Fruit fly (Drosophila melanogaster) whole organism, embryonic: ENCODE data around the gene Tob.

Experiments
- CG10209 ChIP-seq: fragments of 200-800 bp; sonication (Bioruptor generic); optimal IDR thresholded peaks from 3 replicates; lab custom pipeline; 2017; ENCODE audit warnings: missing biosample characterization, mild to moderate bottlenecking, missing genetic modification characterization, missing genetic modification reagents
- CG10321 ChIP-seq: fragments of 200-800 bp; sonication (Bioruptor generic); IDR thresholded peaks from 2 replicates; pipeline ENCODE4 v1.3.6; 2022; ENCODE audit warnings: missing biosample characterization, missing genetic modification characterization
- CG12219 ChIP-seq: fragments of 200-800 bp; sonication (Bioruptor generic); optimal IDR thresholded peaks from 3 replicates; lab custom pipeline; 2018; ENCODE audit warnings: missing biosample characterization, mild to moderate bottlenecking, missing genetic modification characterization
- CG13775 ChIP-seq: fragments of 200-800 bp; sonication (Bioruptor generic); optimal IDR thresholded peaks from 3 replicates; lab custom pipeline; 2017; ENCODE audit warnings: missing biosample characterization, mild to moderate bottlenecking, missing genetic modification characterization
- CG15073 ChIP-seq: fragments of 200-800 bp; sonication (Bioruptor generic); optimal IDR thresholded peaks from 2 replicates; lab custom pipeline; 2016; ENCODE audit warnings: missing biosample characterization, missing genetic modification characterization
- CG15269 ChIP-seq: fragments of 200-800 bp; sonication (Bioruptor generic); optimal IDR thresholded peaks from 2 replicates; lab custom pipeline; 2018; ENCODE audit warnings: missing biosample characterization, mild to moderate bottlenecking, missing genetic modification characterization, moderate library complexity
- CG17385 ChIP-seq: fragments of 200-800 bp; sonication (Bioruptor generic); optimal IDR thresholded peaks from 3 replicates; lab custom pipeline; 2018; ENCODE audit warnings: missing biosample characterization, mild to moderate bottlenecking, missing genetic modification characterization
- CG17568 ChIP-seq: fragments of 200-800 bp; sonication (Bioruptor generic); optimal IDR thresholded peaks from 2 replicates; lab custom pipeline; 2018; ENCODE audit warnings: missing biosample characterization, mild to moderate bottlenecking, missing genetic modification characterization, moderate library complexity
- CG18262 ChIP-seq: fragments of 200-800 bp; optimal IDR thresholded peaks from 3 replicates; lab custom pipeline; 2019; ENCODE audit warnings: missing biosample characterization, mild to moderate bottlenecking, missing genetic modification characterization, moderate library complexity
- CG32532 ChIP-seq: fragments of 200-800 bp; sonication (Bioruptor generic); IDR thresholded peaks from 2 replicates; pipeline ENCODE4 v1.3.6; 2022; ENCODE audit warnings: missing biosample characterization, missing genetic modification characterization
- CG4404 ChIP-seq: fragments of 200-800 bp; sonication (Bioruptor generic); IDR thresholded peaks from 2 replicates; pipeline ENCODE4 v1.3.6; 2022; ENCODE audit warnings: missing biosample characterization, missing genetic modification characterization
- CG7556 ChIP-seq: fragments of 200-800 bp; sonication (Bioruptor generic); optimal IDR thresholded peaks from 2 replicates; lab custom pipeline; 2017; ENCODE audit warnings: missing biosample characterization, mild to moderate bottlenecking, missing genetic modification characterization
- CG9609 ChIP-seq: fragments of 200-800 bp; sonication (Bioruptor generic); optimal IDR thresholded peaks from 3 replicates; lab custom pipeline; 2016; ENCODE audit warnings: missing biosample characterization, missing genetic modification characterization
- Dad ChIP-seq: fragments of 200-800 bp; sonication (Bioruptor generic); optimal IDR thresholded peaks from 3 replicates; lab custom pipeline; 2016; ENCODE audit warnings: missing biosample characterization, missing genetic modification characterization
- Doc2 ChIP-seq: fragments of 200-800 bp; sonication (Bioruptor generic); IDR thresholded peaks from 2 replicates; pipeline ENCODE4 v1.3.6; 2022; ENCODE audit warnings: missing biosample characterization, missing genetic modification characterization
- E2f2 ChIP-seq: fragments of 200-800 bp; sonication (Bioruptor generic); IDR thresholded peaks from 2 replicates; pipeline ENCODE4 v1.3.6; 2022; ENCODE audit warnings: missing biosample characterization, missing genetic modification characterization
- Elba2 ChIP-seq: fragments of 200-800 bp; sonication (Bioruptor generic); optimal IDR thresholded peaks from 3 replicates; lab custom pipeline; 2016; ENCODE audit warnings: missing biosample characterization, missing genetic modification characterization
- HLH3B ChIP-seq: fragments of 200-800 bp; sonication (Bioruptor generic); IDR thresholded peaks from 2 replicates; pipeline ENCODE4 v1.3.6; 2022; ENCODE audit warnings: missing biosample characterization, missing genetic modification characterization
- Med ChIP-seq: fragments of 200-800 bp; sonication (Bioruptor generic); peaks from one replicate; lab custom pipeline; 2016; ENCODE audit warnings: missing biosample characterization, missing genetic modification characterization, mild to moderate bottlenecking, inconsistent platforms, moderate library complexity
- Mes4 ChIP-seq: fragments of 200-800 bp; sonication (Bioruptor generic); optimal IDR thresholded peaks from 2 replicates; lab custom pipeline; 2016; ENCODE audit warnings: missing biosample characterization, missing genetic modification characterization
- Nf-YB ChIP-seq: fragments of 200-800 bp; sonication (Bioruptor generic); optimal IDR thresholded peaks from 3 replicates; lab custom pipeline; 2019; ENCODE audit warnings: missing biosample characterization, mild to moderate bottlenecking, missing genetic modification characterization, moderate library complexity
- Ptx1 ChIP-seq: fragments of 200-800 bp; sonication (Bioruptor generic); IDR thresholded peaks from 2 replicates; pipeline ENCODE4 v1.3.6; 2022; ENCODE audit warnings: missing biosample characterization, missing genetic modification characterization
- Six4 ChIP-seq: fragments of 200-800 bp; sonication (Bioruptor generic); optimal IDR thresholded peaks from 2 replicates; lab custom pipeline; 2016; ENCODE audit warnings: missing biosample characterization, missing genetic modification characterization
- Tbp ChIP-seq: fragments of >200 bp; optimal IDR thresholded peaks from 2 replicates; lab custom pipeline; 2018; ENCODE audit warnings: missing biosample characterization, missing genetic modification characterization
- Trl ChIP-seq, 3 experiments: fragments of >200 bp in 2 of 3; fragments of 200-800 bp in 1 of 3; sonication (Bioruptor generic) in 1 of 3; optimal IDR thresholded peaks; 2 replicates in 1 of 3; 3 replicates in 2 of 3; lab custom pipeline; 2016 to 2017; ENCODE audit warnings: missing biosample characterization in 1 of 3, missing genetic modification characterization in 1 of 3
- ab ChIP-seq: fragments of 200-800 bp; sonication (Bioruptor generic); optimal IDR thresholded peaks from 2 replicates; lab custom pipeline; 2016; ENCODE audit warnings: missing biosample characterization, missing genetic modification characterization
- ara ChIP-seq: fragments of 200-800 bp; sonication (Bioruptor generic); IDR thresholded peaks from 2 replicates; pipeline ENCODE4 v1.3.6; 2022; ENCODE audit warnings: missing biosample characterization, missing genetic modification characterization
- bcd ChIP-seq: fragments of 200-800 bp; sonication (Bioruptor generic); optimal IDR thresholded peaks from 2 replicates; lab custom pipeline; 2017; ENCODE audit warnings: missing biosample characterization, mild to moderate bottlenecking, missing genetic modification characterization
- bowl ChIP-seq: fragments of 200-800 bp; sonication (Bioruptor generic); IDR thresholded peaks from 2 replicates; pipeline ENCODE4 v1.3.6; 2022; ENCODE audit warnings: missing biosample characterization, missing genetic modification characterization
- cg ChIP-seq: fragments of 200-800 bp; sonication (Bioruptor generic); optimal IDR thresholded peaks from 3 replicates; lab custom pipeline; 2019; ENCODE audit warnings: missing biosample characterization, mild to moderate bottlenecking, missing genetic modification characterization, moderate library complexity
- dan ChIP-seq: fragments of 200-800 bp; sonication (Bioruptor generic); IDR thresholded peaks from 2 replicates; pipeline ENCODE4 v1.3.6; 2022; ENCODE audit warnings: missing biosample characterization, missing genetic modification characterization
- fd102C ChIP-seq: fragments of 200-800 bp; sonication (Bioruptor generic); optimal IDR thresholded peaks from 2 replicates; lab custom pipeline; 2018; ENCODE audit warnings: missing biosample characterization, mild to moderate bottlenecking, missing genetic modification characterization, moderate library complexity
- fd3F ChIP-seq: fragments of 200-800 bp; sonication (Bioruptor generic); optimal IDR thresholded peaks from 2 replicates; lab custom pipeline; 2018; ENCODE audit warnings: missing biosample characterization, mild to moderate bottlenecking, missing genetic modification characterization, moderate library complexity
- fd96Cb ChIP-seq: fragments of 200-800 bp; sonication (Bioruptor generic); optimal IDR thresholded peaks from 2 replicates; lab custom pipeline; 2018; ENCODE audit warnings: missing biosample characterization, mild to moderate bottlenecking, missing genetic modification characterization, moderate library complexity
- gcm2 ChIP-seq: fragments of 200-800 bp; sonication (Bioruptor generic); optimal IDR thresholded peaks from 2 replicates; lab custom pipeline; 2016; ENCODE audit warnings: missing biosample characterization, missing genetic modification characterization
- h ChIP-seq: fragments of >200 bp; optimal IDR thresholded peaks from 2 replicates; lab custom pipeline; 2017
- hbn ChIP-seq: fragments of 200-800 bp; sonication (Bioruptor generic); IDR thresholded peaks from 2 replicates; pipeline ENCODE4 v1.3.6; 2022; ENCODE audit warnings: missing biosample characterization, missing genetic modification characterization; ENCODE audit not compliant: partially characterized antibody
- onecut ChIP-seq: fragments of 200-800 bp; sonication (Bioruptor generic); IDR thresholded peaks from 2 replicates; pipeline ENCODE4 v1.3.6; 2022; ENCODE audit warnings: missing biosample characterization, missing genetic modification characterization
- org-1 ChIP-seq: fragments of 200-800 bp; sonication (Bioruptor generic); optimal IDR thresholded peaks from 2 replicates; lab custom pipeline; 2017; ENCODE audit warnings: missing biosample characterization, missing genetic modification characterization
- peb ChIP-seq: fragments of 200-800 bp; sonication (Bioruptor generic); IDR thresholded peaks from 2 replicates; pipeline ENCODE4 v1.3.6; 2022; ENCODE audit warnings: missing biosample characterization, missing genetic modification characterization
- prd ChIP-seq, 3 experiments: fragments of >200 bp in 2 of 3; fragments of 200-800 bp in 1 of 3; sonication (Bioruptor generic) in 1 of 3; optimal IDR thresholded peaks in 2 of 3; IDR thresholded peaks in 1 of 3; 2 replicates in 2 of 3; 3 replicates in 1 of 3; pipeline versions ENCODE4 v1.3.6 to Lab custom; 2017 to 2022; ENCODE audit warnings: missing biosample characterization in 1 of 3, missing genetic modification characterization in 1 of 3
- pros ChIP-seq: fragments of 200-800 bp; sonication (Bioruptor generic); optimal IDR thresholded peaks from 3 replicates; lab custom pipeline; 2019; ENCODE audit warnings: missing biosample characterization, mild to moderate bottlenecking, missing genetic modification characterization, moderate library complexity
- run ChIP-seq: fragments of 200-800 bp; sonication (Bioruptor generic); optimal IDR thresholded peaks from 3 replicates; lab custom pipeline; 2018; ENCODE audit warnings: missing biosample characterization, mild to moderate bottlenecking, missing genetic modification characterization
- schlank ChIP-seq: fragments of 200-800 bp; sonication (Bioruptor generic); optimal IDR thresholded peaks from 2 replicates; lab custom pipeline; 2018; ENCODE audit warnings: missing biosample characterization, mild to moderate bottlenecking, missing genetic modification characterization
- sens ChIP-seq: fragments of 200-800 bp; sonication (Bioruptor generic); peaks from one replicate; lab custom pipeline; 2016; ENCODE audit warnings: missing biosample characterization, missing genetic modification characterization
- sima ChIP-seq: fragments of 200-800 bp; sonication (Bioruptor generic); optimal IDR thresholded peaks from 2 replicates; lab custom pipeline; 2016; ENCODE audit warnings: missing biosample characterization, missing genetic modification characterization
- unpg ChIP-seq: fragments of 200-800 bp; sonication (Bioruptor generic); optimal IDR thresholded peaks from 3 replicates; lab custom pipeline; 2018; ENCODE audit warnings: missing biosample characterization, mild to moderate bottlenecking, missing genetic modification characterization, moderate library complexity
- zfh2 ChIP-seq: fragments of 200-800 bp; sonication (Bioruptor generic); optimal IDR thresholded peaks from 2 replicates; lab custom pipeline; 2016; ENCODE audit warnings: missing biosample characterization, missing genetic modification characterization

The Tob gene

DNA sequence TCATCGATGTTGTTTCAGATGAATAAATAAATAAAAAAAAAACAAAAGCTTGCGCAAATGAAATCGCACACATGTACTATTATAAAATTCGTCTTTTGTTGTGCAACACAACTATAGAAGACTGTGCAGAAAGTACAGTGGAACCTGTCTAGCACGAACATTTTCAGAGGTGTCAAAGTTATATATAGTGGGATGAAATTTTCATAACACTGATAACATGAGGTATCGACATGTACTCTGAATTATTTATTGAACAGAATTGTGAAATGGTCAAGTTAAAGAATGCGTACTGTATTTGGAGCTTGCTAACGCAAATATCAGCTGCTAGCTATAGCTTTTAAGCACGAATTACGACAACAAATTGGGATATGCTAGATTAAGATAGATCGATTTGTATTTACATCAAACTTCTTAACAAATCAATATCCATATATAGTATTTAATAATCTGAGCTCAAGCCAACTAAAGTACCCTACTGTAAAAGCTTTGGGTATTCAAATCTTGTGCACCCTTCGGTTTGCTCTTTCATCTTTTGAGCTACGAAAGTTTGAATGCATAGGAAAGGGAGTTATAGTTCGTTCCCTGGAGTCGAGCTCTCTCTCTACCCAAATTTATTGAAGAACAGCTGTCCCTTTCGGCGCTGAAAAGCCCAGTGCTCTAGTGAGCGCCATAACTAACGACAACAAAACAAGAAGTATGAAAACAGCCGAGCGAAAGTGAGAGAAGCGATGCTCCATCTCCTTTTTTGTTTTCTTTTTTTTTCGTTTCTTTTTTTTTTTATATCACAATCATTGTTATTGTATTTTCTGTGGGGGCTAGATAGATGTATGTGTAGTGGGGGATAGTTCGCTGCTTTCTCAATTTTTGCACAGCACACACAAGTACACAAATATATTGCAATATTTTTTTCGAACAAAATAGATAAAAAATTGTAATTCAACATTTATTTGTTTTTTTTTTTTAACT is 833 bp downstream of the Tob start (continued):
- TF ChIP-seq CG4404 (GFP tag; lab: Robert Waterston, UW), result peak; percentile 71
- TF ChIP-seq fd3F (GFP tag; lab: Kevin White, UChicago), result peak; percentile 91
- TF ChIP-seq CG15073, result peak; percentile 36
- no peak for TF ChIP-seq hbn
- no peak for TF ChIP-seq cg
- TF ChIP-seq CG13775, result peak; percentile 74
- peak; percentile 89 for TF ChIP-seq Ptx1 (GFP tag; lab: Robert Waterston, UW)
- TF ChIP-seq Dad, result peak; percentile 77
- peak; percentile 93 for TF ChIP-seq zfh2
- TF ChIP-seq CG17385 (GFP tag; lab: Kevin White, UChicago), result peak; percentile 90
- peak; percentile 60 for TF ChIP-seq Nf-YB (GFP tag; lab: Kevin White, UChicago)
- peak; percentile 78 for TF ChIP-seq fd96Cb (tag; lab: Kevin White, UChicago)
- no peak for TF ChIP-seq prd (optimal IDR thresholded peaks at IDR 0.05; lab: Kevin White, UChicago)
- TF ChIP-seq prd (GFP tag; IDR thresholded peaks at IDR 0.05; lab: Robert Waterston, UW), result peak; percentile 88
- TF ChIP-seq bowl, result peak; percentile 62
- TF ChIP-seq onecut, result peak; percentile 79
- TF ChIP-seq HLH3B (GFP tag; lab: Robert Waterston, UW), result peak; percentile 85
- peak; percentile 83 for TF ChIP-seq CG7556 (GFP tag; lab: Kevin White, UChicago)
- peak; percentile 95 for TF ChIP-seq CG32532
- TF ChIP-seq schlank, result peak; percentile 89
- peak; percentile 78 for TF ChIP-seq peb (GFP tag; lab: Robert Waterston, UW)
- TF ChIP-seq org-1, result peak; percentile 74
- peak; percentile 80 for TF ChIP-seq ab (GFP tag; lab: Kevin White, UChicago)
- no peak for TF ChIP-seq Tbp (GFP tag; lab: Kevin White, UChicago)
- peak; percentile 96 for TF ChIP-seq sens (GFP tag; lab: Kevin White, UChicago)
- TF ChIP-seq run (tag; lab: Kevin White, UChicago), result peak; percentile 75
- no peak for TF ChIP-seq pros (GFP tag; lab: Kevin White, UChicago)
- peak; percentile 89 for TF ChIP-seq bcd (GFP tag; lab: Kevin White, UChicago)
- TF ChIP-seq sima (GFP tag; lab: Kevin White, UChicago), result peak; percentile 60
- peak; percentile 75 for TF ChIP-seq gcm2 (GFP tag; lab: Kevin White, UChicago)
- peak; percentile 93 for TF ChIP-seq CG12219 (GFP tag; lab: Kevin White, UChicago)
- TF ChIP-seq CG15269 (tag; lab: Kevin White, UChicago), result peak; percentile 96
- no peak for TF ChIP-seq fd102C
- no peak for TF ChIP-seq Elba2 (GFP tag; lab: Kevin White, UChicago)
- peak; percentile 82 for TF ChIP-seq ara
- TF ChIP-seq Trl (optimal IDR thresholded peaks at IDR 0.05; lab: Kevin White, UChicago), result peak in 1 of 2 experiments; percentile 10
- peak; percentile 89 for TF ChIP-seq Trl (GFP tag; optimal IDR thresholded peaks at IDR 0.05; lab: Kevin White, UChicago)
- TF ChIP-seq dan, result 0 out of 2 replicates have a peak, but pooled peaks have one; percentile 22
- no peak; the same call in 1 of the 2 replicates for TF ChIP-seq Doc2 (GFP tag; lab: Robert Waterston, UW)
- peak; percentile 72 for TF ChIP-seq CG18262 (tag; lab: Kevin White, UChicago)
- peak; percentile 87 for TF ChIP-seq Six4
- TF ChIP-seq CG10321 (GFP tag; lab: Robert Waterston, UW), result peak; percentile 69
- TF ChIP-seq unpg, result peak; percentile 93
- TF ChIP-seq CG10209 (GFP tag; lab: Kevin White, UChicago), result peak; percentile 88
- peak; percentile 72 for TF ChIP-seq Mes4 (GFP tag; lab: Kevin White, UChicago)
- peak; percentile 86 for TF ChIP-seq CG9609
- peak; percentile 65 for TF ChIP-seq E2f2 (GFP tag; lab: Robert Waterston, UW)
- TF ChIP-seq h (lab: Kevin White, UChicago), result no peak
- TF ChIP-seq Med (GFP tag; lab: Kevin White, UChicago), result peak; percentile 99
- peak; percentile 85 for TF ChIP-seq CG17568 (GFP tag; lab: Kevin White, UChicago)
